Worm (Caenorhabditis elegans) whole organism, L4/young adult: ENCODE measurements around the gene aat-3.

Experiments
- W03F9.2 ChIP-seq: fragments of 150-350 bp; optimal IDR thresholded peaks from 2 replicates; lab custom pipeline; 2014; ENCODE audit warnings: missing biosample characterization, missing genetic modification characterization
- dao-5 ChIP-seq: sonication (generic microtip); optimal IDR thresholded peaks from 2 replicates; lab custom pipeline; 2016; ENCODE audit warnings: missing genotype, missing genetic modification characterization, moderate library complexity, missing compliant biosample characterization
- him-1 ChIP-seq: sonication (generic microtip); optimal IDR thresholded peaks from 2 replicates; lab custom pipeline; 2016; ENCODE audit warnings: missing genotype, missing genetic modification reagents, missing genetic modification characterization, missing compliant biosample characterization

The aat-3 gene

ce11 chrX:2572646-2573149, 20.6 kb downstream of the aat-3 start, which contains the start of the genes ccd-5 and F52H2.1:
TSS of gene ccd-5 (minus strand) at chrX:2572653.
TSS of gene F52H2.1 (plus strand) at chrX:2573099.
- no peak for TF ChIP-seq him-1 (tag; lab: Kevin White, UChicago)
- no peak for TF ChIP-seq W03F9.2 (tag; lab: Kevin White, UChicago)
- TF ChIP-seq dao-5, result no peak

ce11 chrX:2577442-2577841, 25.4 kb downstream of the aat-3 start, which contains the start of gene ttr-42:
TSS of gene ttr-42 (plus strand) at chrX:2577742.
- TF ChIP-seq W03F9.2 (tag; lab: Kevin White, UChicago) (no peak), him-1 (tag; lab: Kevin White, UChicago) (no peak), dao-5 (no peak)

- TF ChIP-seq him-1 (tag; lab: Kevin White, UChicago), result no peak
- no peak for TF ChIP-seq dao-5
- no peak for TF ChIP-seq W03F9.2 (tag; lab: Kevin White, UChicago)
Measured at ce11 chrX:2580524-2580981, 28.5 kb downstream of the aat-3 start, which contains the start of gene H01M10.1. TSS of gene H01M10.1 (minus strand) at chrX:2580574.

ce11 chrX:2581828-2582589, 29.9 kb downstream of the aat-3 start:
- TF ChIP-seq W03F9.2 (tag; lab: Kevin White, UChicago) (no peak), him-1 (tag; lab: Kevin White, UChicago) (no peak), dao-5 (no peak)

ce11 chrX:2583135-2583683, 31.1 kb downstream of the aat-3 start:
- TF ChIP-seq dao-5 (no peak), W03F9.2 (tag; lab: Kevin White, UChicago) (no peak), him-1 (tag; lab: Kevin White, UChicago) (no peak)

- no peak for TF ChIP-seq dao-5
- TF ChIP-seq W03F9.2 (tag; lab: Kevin White, UChicago), result no peak
- no peak for TF ChIP-seq him-1 (tag; lab: Kevin White, UChicago)
Measured at ce11 chrX:2585655-2586054, 33.6 kb downstream of the aat-3 start, which contains the start of gene H01M10.2. TSS of gene H01M10.2 (minus strand) at chrX:2585755.

ce11 chrX:2588012-2588411, 36.0 kb downstream of the aat-3 start:
- TF ChIP-seq W03F9.2 (tag; lab: Kevin White, UChicago) (no peak), him-1 (tag; lab: Kevin White, UChicago) (no peak), dao-5 (no peak)

ce11 chrX:2590023-2590422, 38.0 kb downstream of the aat-3 start:
- TF ChIP-seq him-1 (tag; lab: Kevin White, UChicago), result no peak
- TF ChIP-seq dao-5, result no peak
- no peak for TF ChIP-seq W03F9.2 (tag; lab: Kevin White, UChicago)

- TF ChIP-seq him-1 (tag; lab: Kevin White, UChicago) (no peak), dao-5 (no peak), W03F9.2 (tag; lab: Kevin White, UChicago) (no peak)
Measured at ce11 chrX:2590777-2591176, 38.7 kb downstream of the aat-3 start.

ce11 chrX:2591586-2592000, 39.5 kb downstream of the aat-3 start:
- TF ChIP-seq W03F9.2 (tag; lab: Kevin White, UChicago) (no peak), dao-5 (no peak), him-1 (tag; lab: Kevin White, UChicago) (no peak)

- TF ChIP-seq him-1 (tag; lab: Kevin White, UChicago) (no peak), W03F9.2 (tag; lab: Kevin White, UChicago) (no peak), dao-5 (no peak)
Measured at ce11 chrX:2592670-2593280, 40.7 kb downstream of the aat-3 start.

ce11 chrX:2593703-2594102, 41.6 kb downstream of the aat-3 start, which contains the start of the genes nhr-40 and T03G6.7:
TSS of gene nhr-40 (plus strand) at chrX:2594003.
TSS of gene T03G6.7 (plus strand) at chrX:2594039.
- TF ChIP-seq him-1 (tag; lab: Kevin White, UChicago), result no peak
- no peak for TF ChIP-seq W03F9.2 (tag; lab: Kevin White, UChicago)
- TF ChIP-seq dao-5, result no peak

- no peak for TF ChIP-seq W03F9.2 (tag; lab: Kevin White, UChicago)
- TF ChIP-seq dao-5, result no peak
- peak; percentile 36 for TF ChIP-seq him-1 (tag; lab: Kevin White, UChicago)
Measured at ce11 chrX:2595027-2595756, 43.1 kb downstream of the aat-3 start.
